Worm (Caenorhabditis elegans): Measurements from ENCODE around the gene kin-19.

Gene kin-19

DNA sequence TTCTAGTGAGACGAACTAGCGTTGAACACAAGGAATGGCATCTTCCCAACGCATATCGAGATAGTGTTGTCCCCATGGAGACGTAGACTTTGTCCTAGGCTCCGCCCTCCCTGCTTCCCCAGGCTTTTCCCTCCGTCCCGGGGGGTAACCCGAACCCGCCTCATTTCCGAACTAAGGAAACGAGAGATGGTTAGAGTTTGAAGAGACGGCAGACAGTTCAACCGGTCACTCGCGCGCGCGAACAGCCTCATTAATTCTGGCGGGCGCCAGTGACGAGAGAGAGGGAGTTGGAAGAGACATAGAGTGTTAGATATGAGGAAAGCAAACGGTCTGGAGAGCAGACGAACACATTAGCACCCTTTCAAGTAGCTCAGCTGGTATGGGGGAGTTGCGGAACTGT is 49.1 kb downstream of the kin-19 start (continued):
- TF ChIP-seq nhr-67 (tag; optimal IDR thresholded peaks at IDR 0.05) (no peak), lsy-12 (tag; optimal IDR thresholded peaks at IDR 0.05) (no peak), unc-39 (tag; optimal IDR thresholded peaks at IDR 0.05) (no peak), ceh-16 (tag; optimal IDR thresholded peaks at IDR 0.05) (no peak), fkh-2 (tag; optimal IDR thresholded peaks at IDR 0.05) (no peak)

- TF ChIP-seq egl-5 (tag; optimal IDR thresholded peaks at IDR 0.05) (no peak), tbx-2 (tag; optimal IDR thresholded peaks at IDR 0.05) (no peak), ztf-11 (tag; optimal IDR thresholded peaks at IDR 0.05) (no peak)
Observed at ce11 chrIII:4036740-4037139, 49.7 kb downstream of the kin-19 start, which contains the start of gene hum-5. Gene hum-5, minus strand, starts transcription at chrIII:4036840.

- TF ChIP-seq ceh-82 (tag; optimal IDR thresholded peaks at IDR 0.05) = no peak
- no peak for TF ChIP-seq fkh-2 (tag; optimal IDR thresholded peaks at IDR 0.05)
- TF ChIP-seq ama-1 (optimal IDR thresholded peaks at IDR 0.05) = no peak
- peak; percentile 39 for TF ChIP-seq lin-39 (tag; optimal IDR thresholded peaks at IDR 0.05)
- TF ChIP-seq unc-39 (tag; optimal IDR thresholded peaks at IDR 0.05) = no peak
- TF ChIP-seq eor-1 (tag; optimal IDR thresholded peaks at IDR 0.05) = no peak
- TF ChIP-seq nhr-25 (tag; optimal IDR thresholded peaks at IDR 0.05) = no peak
Observed at ce11 chrIII:4034984-4035383, 51.5 kb downstream of the kin-19 start.

All from whole organism, L3 larva.